Fruit fly (Drosophila melanogaster) whole organism, embryonic: ENCODE data around the gene CG46313.

Experiments
- Ada2b ChIP-seq: fragments of 200-800 bp; sonication (Bioruptor generic); IDR thresholded peaks from 2 replicates; pipeline ENCODE4 v1.3.6; 2022; ENCODE audit warnings: missing biosample characterization, missing genetic modification characterization
- Adf1 ChIP-seq: fragments of 200-800 bp; sonication (Bioruptor generic); IDR thresholded peaks from 2 replicates; pipeline ENCODE4 v1.3.6; 2022; ENCODE audit warnings: missing biosample characterization, missing genetic modification characterization
- Blimp-1 ChIP-seq: fragments of 200-800 bp; sonication (Bioruptor generic); optimal IDR thresholded peaks from 3 replicates; lab custom pipeline; 2018; ENCODE audit warnings: missing biosample characterization, missing genetic modification characterization, mild to moderate bottlenecking, moderate library complexity, missing genetic modification reagents
- BtbVII ChIP-seq: fragments of 200-800 bp; sonication (Bioruptor generic); optimal IDR thresholded peaks from 3 replicates; lab custom pipeline; 2017; ENCODE audit warnings: missing biosample characterization, mild to moderate bottlenecking, missing genetic modification characterization
- CG10462 ChIP-seq: fragments of 200-800 bp; sonication (Bioruptor generic); optimal IDR thresholded peaks from 2 replicates; lab custom pipeline; 2016; ENCODE audit warnings: missing biosample characterization, missing genetic modification characterization
- CG11456 ChIP-seq: fragments of 200-800 bp; sonication (Bioruptor generic); IDR thresholded peaks from 3 replicates; pipeline ENCODE4 v1.3.6; 2022; ENCODE audit warnings: missing biosample characterization, missing genetic modification characterization
- CG13894 ChIP-seq: fragments of 200-800 bp; sonication (Bioruptor generic); optimal IDR thresholded peaks from 3 replicates; lab custom pipeline; 2018; ENCODE audit warnings: missing biosample characterization, mild to moderate bottlenecking, missing genetic modification characterization, moderate library complexity
- CG14014 ChIP-seq: fragments of 200-800 bp; sonication (Bioruptor generic); IDR thresholded peaks from 2 replicates; pipeline ENCODE4 v1.3.6; 2022; ENCODE audit warnings: missing biosample characterization, missing genetic modification characterization
- CG1602 ChIP-seq: fragments of 200-800 bp; sonication (Bioruptor generic); optimal IDR thresholded peaks from 3 replicates; lab custom pipeline; 2016; ENCODE audit warnings: missing biosample characterization, missing genetic modification characterization
- CG1647 ChIP-seq: fragments of 200-800 bp; sonication (Bioruptor generic); optimal IDR thresholded peaks from 3 replicates; lab custom pipeline; 2016; ENCODE audit warnings: missing biosample characterization, missing genetic modification characterization
- CG17361 ChIP-seq: fragments of 200-800 bp; sonication (Bioruptor generic); IDR thresholded peaks from 3 replicates; pipeline ENCODE4 v1.3.6; 2022; ENCODE audit warnings: missing biosample characterization, missing genetic modification characterization
- CG17802 ChIP-seq: fragments of 200-800 bp; sonication (Bioruptor generic); optimal IDR thresholded peaks from 2 replicates; lab custom pipeline; 2018; ENCODE audit warnings: missing biosample characterization, mild to moderate bottlenecking, missing genetic modification characterization, moderate library complexity
- CG2875 ChIP-seq: fragments of 200-800 bp; sonication (Bioruptor generic); optimal IDR thresholded peaks from 2 replicates; lab custom pipeline; 2017; ENCODE audit warnings: missing biosample characterization, mild to moderate bottlenecking, missing genetic modification characterization, missing genetic modification reagents
- CG32532 ChIP-seq: fragments of 200-800 bp; sonication (Bioruptor generic); IDR thresholded peaks from 2 replicates; pipeline ENCODE4 v1.3.6; 2022; ENCODE audit warnings: missing biosample characterization, missing genetic modification characterization
- CG34376 ChIP-seq: fragments of 200-800 bp; sonication (Bioruptor generic); optimal IDR thresholded peaks from 2 replicates; lab custom pipeline; 2018; ENCODE audit warnings: missing biosample characterization, mild to moderate bottlenecking, missing genetic modification characterization
- CG5953 ChIP-seq: fragments of 200-800 bp; sonication (Bioruptor generic); IDR thresholded peaks from 2 replicates; pipeline ENCODE4 v1.3.6; 2022; ENCODE audit warnings: missing biosample characterization, missing genetic modification characterization
- CG6813 ChIP-seq: fragments of 200-800 bp; sonication (Bioruptor generic); optimal IDR thresholded peaks from 2 replicates; lab custom pipeline; 2017; ENCODE audit warnings: missing biosample characterization, missing genetic modification characterization, mild to moderate bottlenecking, moderate library complexity, missing genetic modification reagents
- CG7745 ChIP-seq: fragments of 200-800 bp; sonication (Bioruptor generic); optimal IDR thresholded peaks from 2 replicates; lab custom pipeline; 2018; ENCODE audit warnings: missing biosample characterization, mild to moderate bottlenecking, missing genetic modification characterization, moderate library complexity
- CG7786 ChIP-seq: fragments of 200-800 bp; sonication (Bioruptor generic); optimal IDR thresholded peaks from 2 replicates; lab custom pipeline; 2016; ENCODE audit warnings: missing biosample characterization, missing genetic modification characterization
- CG8281 ChIP-seq: fragments of 200-800 bp; sonication (Bioruptor generic); optimal IDR thresholded peaks from 2 replicates; lab custom pipeline; 2018; ENCODE audit warnings: missing biosample characterization, mild to moderate bottlenecking, missing genetic modification characterization, moderate library complexity
- CG8478 ChIP-seq: fragments of >200 bp; optimal IDR thresholded peaks from 2 replicates; lab custom pipeline; 2018
- CG8924 ChIP-seq: fragments of 200-800 bp; optimal IDR thresholded peaks from 3 replicates; lab custom pipeline; 2019; ENCODE audit warnings: missing biosample characterization, mild to moderate bottlenecking, missing genetic modification characterization, moderate library complexity
- Hr51 ChIP-seq, 2 experiments: fragments of 200-800 bp; sonication (Bioruptor generic); optimal IDR thresholded peaks; 2 replicates in 1 of 2; 3 replicates in 1 of 2; lab custom pipeline; 2016 to 2018; ENCODE audit warnings: missing biosample characterization in 2 of 2, missing genetic modification characterization in 2 of 2, mild to moderate bottlenecking in 1 of 2, moderate library complexity in 1 of 2
- Lpt ChIP-seq: fragments of >200 bp; optimal IDR thresholded peaks from 2 replicates; lab custom pipeline; 2018; ENCODE audit warnings: missing biosample characterization, missing genetic modification characterization
- NK7.1 ChIP-seq: fragments of 200-800 bp; sonication (Bioruptor generic); optimal IDR thresholded peaks from 3 replicates; lab custom pipeline; 2016; ENCODE audit warnings: missing biosample characterization, missing genetic modification characterization
- Nf-YB ChIP-seq: fragments of 200-800 bp; sonication (Bioruptor generic); optimal IDR thresholded peaks from 3 replicates; lab custom pipeline; 2019; ENCODE audit warnings: missing biosample characterization, mild to moderate bottlenecking, missing genetic modification characterization, moderate library complexity
- Sox102F ChIP-seq: fragments of 200-800 bp; sonication (Bioruptor generic); optimal IDR thresholded peaks from 2 replicates; lab custom pipeline; 2018; ENCODE audit warnings: missing biosample characterization, mild to moderate bottlenecking, missing genetic modification characterization, moderate library complexity
- Xbp1 ChIP-seq: fragments of 200-800 bp; sonication (Bioruptor generic); optimal IDR thresholded peaks from 3 replicates; lab custom pipeline; 2016; ENCODE audit warnings: missing biosample characterization, mild to moderate bottlenecking, missing genetic modification characterization
- ara ChIP-seq: fragments of 200-800 bp; sonication (Bioruptor generic); IDR thresholded peaks from 2 replicates; pipeline ENCODE4 v1.3.6; 2022; ENCODE audit warnings: missing biosample characterization, missing genetic modification characterization
- ash1 ChIP-seq: fragments of 200-800 bp; sonication (Bioruptor generic); optimal IDR thresholded peaks from 2 replicates; lab custom pipeline; 2018; ENCODE audit warnings: missing biosample characterization, mild to moderate bottlenecking, missing genetic modification characterization
- bab2 ChIP-seq: fragments of 200-800 bp; sonication (Bioruptor generic); optimal IDR thresholded peaks from 2 replicates; lab custom pipeline; 2016; ENCODE audit warnings: missing biosample characterization, missing genetic modification characterization
- bcd ChIP-seq: fragments of 200-800 bp; sonication (Bioruptor generic); optimal IDR thresholded peaks from 2 replicates; lab custom pipeline; 2017; ENCODE audit warnings: missing biosample characterization, mild to moderate bottlenecking, missing genetic modification characterization
- ci ChIP-seq: fragments of 200-800 bp; sonication (Bioruptor generic); IDR thresholded peaks from 3 replicates; pipeline ENCODE4 v1.3.6; 2022; ENCODE audit warnings: missing biosample characterization, missing genetic modification characterization
- corto ChIP-seq: fragments of 200-800 bp; sonication (Bioruptor generic); optimal IDR thresholded peaks from 2 replicates; lab custom pipeline; 2016; ENCODE audit warnings: missing biosample characterization, mild to moderate bottlenecking, missing genetic modification characterization, moderate library complexity
- crp ChIP-seq, 2 experiments: fragments of 200-800 bp; sonication (Bioruptor generic); optimal IDR thresholded peaks; 2 replicates in 1 of 2; 3 replicates in 1 of 2; lab custom pipeline; 2017; ENCODE audit warnings: missing biosample characterization in 2 of 2, missing genetic modification characterization in 2 of 2, mild to moderate bottlenecking in 1 of 2, moderate library complexity in 1 of 2
- cwo ChIP-seq: fragments of 200-800 bp; sonication (Bioruptor generic); optimal IDR thresholded peaks from 3 replicates; lab custom pipeline; 2017; ENCODE audit warnings: missing biosample characterization, missing genetic modification characterization, mild to moderate bottlenecking, moderate library complexity, missing genetic modification reagents
- fd102C ChIP-seq: fragments of 200-800 bp; sonication (Bioruptor generic); optimal IDR thresholded peaks from 2 replicates; lab custom pipeline; 2018; ENCODE audit warnings: missing biosample characterization, mild to moderate bottlenecking, missing genetic modification characterization, moderate library complexity
- her ChIP-seq: fragments of 200-800 bp; sonication (Bioruptor generic); optimal IDR thresholded peaks from 2 replicates; lab custom pipeline; 2016; ENCODE audit warnings: missing biosample characterization, missing genetic modification characterization
- lola ChIP-seq, 3 experiments: fragments of >200 bp in 2 of 3; fragments of 200-800 bp in 1 of 3; sonication (Bioruptor generic) in 1 of 3; optimal IDR thresholded peaks; 2 replicates each; lab custom pipeline; 2017 to 2019; ENCODE audit warnings: missing biosample characterization in 3 of 3, missing genetic modification characterization in 3 of 3, mild to moderate bottlenecking in 1 of 3, moderate library complexity in 1 of 3
- luna ChIP-seq: fragments of 200-800 bp; sonication (Bioruptor generic); optimal IDR thresholded peaks from 2 replicates; lab custom pipeline; 2016; ENCODE audit warnings: missing biosample characterization, missing genetic modification characterization
- nom ChIP-seq: fragments of 200-800 bp; sonication (Bioruptor generic); optimal IDR thresholded peaks from 2 replicates; lab custom pipeline; 2017; ENCODE audit warnings: missing biosample characterization, missing genetic modification characterization, mild to moderate bottlenecking, moderate library complexity, missing genetic modification reagents
- phol ChIP-seq: fragments of 200-800 bp; sonication (Bioruptor generic); optimal IDR thresholded peaks from 3 replicates; lab custom pipeline; 2018; ENCODE audit warnings: missing biosample characterization, mild to moderate bottlenecking, missing genetic modification characterization, moderate library complexity
- pum ChIP-seq: fragments of 200-800 bp; sonication (Bioruptor generic); optimal IDR thresholded peaks from 2 replicates; lab custom pipeline; 2016; ENCODE audit warnings: missing biosample characterization, missing genetic modification characterization
- rib ChIP-seq: fragments of 200-800 bp; sonication (Bioruptor generic); IDR thresholded peaks from 2 replicates; pipeline ENCODE4 v1.3.6; 2022; ENCODE audit warnings: missing biosample characterization, missing genetic modification characterization
- run ChIP-seq: fragments of 200-800 bp; sonication (Bioruptor generic); optimal IDR thresholded peaks from 3 replicates; lab custom pipeline; 2018; ENCODE audit warnings: missing biosample characterization, mild to moderate bottlenecking, missing genetic modification characterization
- sd ChIP-seq: fragments of 200-800 bp; sonication (Bioruptor generic); optimal IDR thresholded peaks from 3 replicates; lab custom pipeline; 2018; ENCODE audit warnings: missing biosample characterization, mild to moderate bottlenecking, missing genetic modification characterization, moderate library complexity
- slou ChIP-seq: fragments of 200-800 bp; sonication (Bioruptor generic); optimal IDR thresholded peaks from 3 replicates; lab custom pipeline; 2016; ENCODE audit warnings: missing biosample characterization, missing genetic modification characterization
- so ChIP-seq: fragments of 200-800 bp; sonication (Bioruptor generic); IDR thresholded peaks from 3 replicates; pipeline ENCODE4 v1.3.6; 2022; ENCODE audit warnings: missing biosample characterization, missing genetic modification characterization
- tgo ChIP-seq: fragments of 200-800 bp; sonication (Bioruptor generic); IDR thresholded peaks from 3 replicates; pipeline ENCODE4 v1.3.6; 2022; ENCODE audit warnings: missing biosample characterization, missing genetic modification characterization
- zf30C ChIP-seq: fragments of 200-800 bp; sonication (Bioruptor generic); optimal IDR thresholded peaks from 3 replicates; lab custom pipeline; 2018; ENCODE audit warnings: missing biosample characterization, mild to moderate bottlenecking, missing genetic modification characterization

Gene CG46313

dm6 chr3R:26989802-26990509 is 11.6 kb downstream of the CG46313 start, which contains the start of gene CG31076 (continued):
- TF ChIP-seq CG14014 (no peak), cwo (GFP tag; lab: Kevin White, UChicago) (no peak), bcd (GFP tag; lab: Kevin White, UChicago) (peak; percentile 18), phol (tag; lab: Kevin White, UChicago) (no peak), CG11456 (GFP tag; lab: Robert Waterston, UW) (no peak), tgo (GFP tag; lab: Robert Waterston, UW) (peak; percentile 46; the same call in 2 of the 3 replicates), run (tag; lab: Kevin White, UChicago) (peak; percentile 30), CG17802 (no peak), CG17361 (GFP tag; lab: Robert Waterston, UW) (no peak), CG7745 (tag; lab: Kevin White, UChicago) (no peak), sd (peak; percentile 77), lola (GFP tag; optimal IDR thresholded peaks at IDR 0.05; lab: Kevin White, UChicago) (no peak), NK7.1 (GFP tag; lab: Kevin White, UChicago) (no peak), ara (GFP tag; lab: Robert Waterston, UW) (no peak), BtbVII (GFP tag; lab: Kevin White, UChicago) (no peak), her (GFP tag; lab: Kevin White, UChicago) (no peak), CG1647 (GFP tag; lab: Kevin White, UChicago) (no peak), CG6813 (GFP tag; lab: Kevin White, UChicago) (no peak), so (GFP tag; lab: Robert Waterston, UW) (no peak), CG32532 (no peak), Hr51 (GFP tag; optimal IDR thresholded peaks at IDR 0.05; lab: Kevin White, UChicago) (peak in 1 of 2 experiments; percentile 63), Blimp-1 (GFP tag; lab: Kevin White, UChicago) (peak; percentile 35), crp (GFP tag; optimal IDR thresholded peaks at IDR 0.05; lab: Kevin White, UChicago) (no peak), ci (GFP tag; lab: Robert Waterston, UW) (0 out of 3 replicates have a peak, but pooled peaks have one; percentile 30), nom (GFP tag; lab: Kevin White, UChicago) (no peak), rib (GFP tag; lab: Robert Waterston, UW) (no peak), slou (GFP tag; lab: Kevin White, UChicago) (no peak), CG8924 (tag; lab: Kevin White, UChicago) (no peak), fd102C (no peak), CG8478 (no peak), Adf1 (GFP tag; lab: Robert Waterston, UW) (no peak), CG1602 (no peak), zf30C (GFP tag; lab: Kevin White, UChicago) (no peak), Ada2b (no peak), CG10462 (no peak), Nf-YB (GFP tag; lab: Kevin White, UChicago) (no peak), Sox102F (GFP tag; lab: Kevin White, UChicago) (peak; percentile 53), bab2 (GFP tag; lab: Kevin White, UChicago) (no peak), CG7786 (GFP tag; lab: Kevin White, UChicago) (no peak), CG2875 (no peak), pum (GFP tag; lab: Kevin White, UChicago) (no peak), CG34376 (peak; percentile 9), Xbp1 (peak; percentile 11), corto (GFP tag; lab: Kevin White, UChicago) (peak; percentile 39), CG5953 (GFP tag; lab: Robert Waterston, UW) (no peak), luna (GFP tag; lab: Kevin White, UChicago) (no peak), CG8281 (no peak), CG13894 (tag; lab: Kevin White, UChicago) (no peak), Lpt (GFP tag; lab: Kevin White, UChicago) (no peak), ash1 (GFP tag; lab: Kevin White, UChicago) (no peak)
